Worm (Caenorhabditis elegans) whole organism, midembryonic: ENCODE data around the gene B0228.9.

Experiments used
- T22C8.4 ChIP-seq: fragments of 200-800 bp; sonication (Bioruptor generic); IDR thresholded peaks from 2 replicates; pipeline ENCODE4 v1.3.6; 2022; ENCODE audit warnings: missing genetic modification characterization, missing compliant biosample characterization
- cog-1 ChIP-seq: sonication (generic microtip); optimal IDR thresholded peaks from 2 replicates; lab custom pipeline; 2016; ENCODE audit warnings: missing genetic modification characterization, missing compliant biosample characterization
- flt-1 ChIP-seq: fragments of 200-800 bp; sonication (Bioruptor generic); IDR thresholded peaks from 2 replicates; pipeline ENCODE4 v1.3.6; 2022; ENCODE audit warnings: missing genetic modification characterization, missing compliant biosample characterization
- klf-2 ChIP-seq: fragments of 200-800 bp; sonication (Bioruptor generic); conservative IDR thresholded peaks from 2 replicates; pipeline ENCODE4 v1.3.6; 2022; ENCODE audit warnings: missing genetic modification reagents, missing genetic modification characterization, missing compliant biosample characterization
- tab-1 ChIP-seq: fragments of 200-800 bp; sonication (Bioruptor generic); IDR thresholded peaks from 2 replicates; pipeline ENCODE4 v1.3.6; 2022; ENCODE audit warnings: missing genetic modification characterization, missing compliant biosample characterization
- ztf-23 ChIP-seq: fragments of 200-800 bp; sonication (Bioruptor generic); IDR thresholded peaks from 2 replicates; pipeline ENCODE4 v1.3.6; 2022; ENCODE audit warnings: missing genetic modification reagents, missing genetic modification characterization, missing compliant biosample characterization
- ztf-29 ChIP-seq: fragments of 200-800 bp; sonication (Bioruptor generic); IDR thresholded peaks from 2 replicates; pipeline ENCODE4 v1.3.6; 2022; ENCODE audit warnings: missing genetic modification reagents, missing genetic modification characterization, missing compliant biosample characterization

DNA sequence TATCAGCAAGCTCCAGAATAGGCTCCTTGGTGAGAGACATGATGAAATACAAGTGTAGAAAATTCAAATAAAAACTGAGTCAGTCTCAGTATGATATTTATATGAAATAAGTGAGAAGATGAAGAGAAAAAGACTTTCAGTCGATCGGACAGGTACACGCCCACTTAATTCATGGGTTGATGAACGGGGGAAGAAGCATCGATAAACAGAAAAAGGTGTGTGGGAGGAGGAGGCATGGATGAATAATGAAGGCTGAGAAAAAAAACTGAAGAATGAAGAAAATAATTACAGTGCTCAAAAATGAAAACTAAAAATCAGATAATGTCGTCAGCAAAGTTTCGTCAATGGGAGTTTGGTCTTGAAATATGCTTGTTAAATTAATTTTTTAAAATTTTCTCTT is 10.0 kb downstream of the B0228.9 start, which contains the start of gene trx-1:
- no peak for TF ChIP-seq cog-1 (tag; lab: Kevin White, UChicago)
- no peak for TF ChIP-seq flt-1 (GFP tag; lab: Robert Waterston, UW)
- no peak for TF ChIP-seq ztf-29 (GFP tag; lab: Robert Waterston, UW)
- no peak for TF ChIP-seq T22C8.4 (GFP tag; lab: Robert Waterston, UW)
- TF ChIP-seq klf-2 (GFP tag; lab: Robert Waterston, UW) = no peak
- no peak for TF ChIP-seq ztf-23 (GFP tag; lab: Robert Waterston, UW)
- TF ChIP-seq tab-1 (GFP tag; lab: Robert Waterston, UW) = no peak
